Worm (Caenorhabditis elegans) whole organism, late embryonic: ENCODE results near the gene B0513.4.

Source experiments
- ama-1 ChIP-seq: fragments of 150-350 bp; optimal IDR thresholded peaks from 2 replicates; lab custom pipeline; 2014
- dmd-4 ChIP-seq: sonication (generic microtip); optimal IDR thresholded peaks from 2 replicates; lab custom pipeline; 2016; ENCODE audit warnings: borderline replicate concordance, missing genetic modification characterization, missing compliant biosample characterization
- elt-4 ChIP-seq: sonication (generic microtip); optimal IDR thresholded peaks from 2 replicates; lab custom pipeline; 2016; ENCODE audit warnings: missing genetic modification characterization, missing compliant biosample characterization
- hlh-13 ChIP-seq: fragments of 200-800 bp; sonication (Bioruptor generic); optimal IDR thresholded peaks from 2 replicates; lab custom pipeline; 2018; ENCODE audit warnings: mild to moderate bottlenecking, missing genetic modification characterization, missing compliant biosample characterization
- nhr-11 ChIP-seq: fragments of 150-350 bp; optimal IDR thresholded peaks from 2 replicates; lab custom pipeline; 2014; ENCODE audit warnings: missing biosample characterization, missing genetic modification characterization
- syd-9 ChIP-seq: sonication (generic microtip); optimal IDR thresholded peaks from 2 replicates; lab custom pipeline; 2016; ENCODE audit warnings: mild to moderate bottlenecking, missing genetic modification characterization, moderate library complexity, missing compliant biosample characterization

DNA sequence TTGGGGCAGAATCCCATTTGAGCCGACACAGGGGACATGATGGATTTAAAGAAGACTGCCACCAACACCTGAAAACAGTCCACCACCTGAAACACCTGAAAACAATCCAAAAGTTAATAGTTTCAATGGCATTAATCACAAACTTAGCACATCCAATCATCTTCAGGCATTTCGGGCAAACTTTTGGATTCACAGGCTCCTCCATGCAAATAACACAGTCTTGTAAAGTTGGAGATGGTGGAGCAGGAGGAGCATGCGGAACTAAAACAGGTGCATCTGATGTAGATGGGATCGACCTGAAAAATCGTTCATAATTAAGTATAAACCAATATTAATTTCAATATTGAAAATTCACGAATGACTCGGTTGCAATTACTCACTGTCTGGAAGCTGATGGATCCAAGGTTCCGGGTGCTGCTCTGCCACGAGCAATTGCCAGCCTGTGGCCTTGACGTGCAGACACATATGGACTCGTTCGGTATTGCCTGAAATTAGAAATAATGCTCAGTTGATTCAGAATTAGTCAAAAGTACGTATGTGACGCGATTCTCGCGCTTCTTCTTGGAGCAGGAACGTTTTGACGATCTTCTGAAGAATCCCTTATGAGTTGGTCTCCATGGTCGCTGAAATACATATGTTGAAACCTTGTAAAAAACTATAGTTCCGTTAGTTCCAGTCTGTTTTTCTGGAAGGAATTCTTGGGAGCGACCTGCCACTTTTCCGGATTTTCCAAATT, 45.4 kb upstream of the B0513.4 start:
- TF ChIP-seq syd-9 (tag; lab: Kevin White, UChicago) (no peak), dmd-4 (tag; lab: Kevin White, UChicago) (no peak), nhr-11 (no peak), elt-4 (tag; lab: Kevin White, UChicago) (no peak), ama-1 (no peak), hlh-13 (no peak)
